Fruit fly (Drosophila melanogaster) Kc167 (cell line): ENCODE data around the gene CG12502.

ENCODE experiments used
- Myc ChIP-seq: fragments of >200 bp; optimal IDR thresholded peaks from 2 replicates; lab custom pipeline; 2017; ENCODE audit warnings: missing external identifiers
- Sin3A ChIP-seq: fragments of >200 bp; optimal IDR thresholded peaks from 2 replicates; lab custom pipeline; 2018; ENCODE audit warnings: missing external identifiers
- h ChIP-seq: fragments of >200 bp; optimal IDR thresholded peaks from 3 replicates; lab custom pipeline; 2018; ENCODE audit warnings: missing external identifiers
- insv ChIP-seq: fragments of >200 bp; optimal IDR thresholded peaks from 3 replicates; lab custom pipeline; 2018; ENCODE audit warnings: missing external identifiers
- psq ChIP-seq: fragments of >200 bp; optimal IDR thresholded peaks from 2 replicates; lab custom pipeline; 2017; ENCODE audit warnings: missing external identifiers
- ttk ChIP-seq: sonication (Bioruptor generic); optimal IDR thresholded peaks from 2 replicates; lab custom pipeline; 2017; ENCODE audit warnings: missing external identifiers

Gene CG12502

dm6 chr3L:875416-876011, 10.3 kb downstream of the CG12502 start:
- no peak for TF ChIP-seq Sin3A (lab: Kevin White, UChicago)
- TF ChIP-seq insv (lab: Kevin White, UChicago): no peak
- TF ChIP-seq Myc (lab: Kevin White, UChicago): no peak
- no peak for TF ChIP-seq h
- no peak for TF ChIP-seq ttk
- no peak for TF ChIP-seq psq (lab: Kevin White, UChicago)

dm6 chr3L:876087-876486, 10.9 kb downstream of the CG12502 start:
- no peak for TF ChIP-seq Sin3A (lab: Kevin White, UChicago)

dm6 chr3L:876656-877055, 11.5 kb downstream of the CG12502 start:
- TF ChIP-seq insv (lab: Kevin White, UChicago) (no peak), ttk (no peak), psq (lab: Kevin White, UChicago) (no peak), h (no peak), Myc (lab: Kevin White, UChicago) (no peak), Sin3A (lab: Kevin White, UChicago) (no peak)

- TF ChIP-seq insv (lab: Kevin White, UChicago): no peak
- no peak for TF ChIP-seq Myc (lab: Kevin White, UChicago)
- no peak for TF ChIP-seq ttk
- no peak for TF ChIP-seq psq (lab: Kevin White, UChicago)
- TF ChIP-seq h: no peak
- TF ChIP-seq Sin3A (lab: Kevin White, UChicago): no peak
Measured at dm6 chr3L:880851-881250, 15.7 kb downstream of the CG12502 start.

dm6 chr3L:881496-882235, 16.5 kb downstream of the CG12502 start, which contains the start of gene CG13907:
CG13907 (minus strand) TSS chr3L:882013.
- no peak for TF ChIP-seq ttk
- no peak for TF ChIP-seq h
- TF ChIP-seq psq (lab: Kevin White, UChicago): no peak
- no peak for TF ChIP-seq Sin3A (lab: Kevin White, UChicago)
- no peak for TF ChIP-seq Myc (lab: Kevin White, UChicago)
- TF ChIP-seq insv (lab: Kevin White, UChicago): no peak

dm6 chr3L:882236-882891, 17.2 kb downstream of the CG12502 start:
- no peak for TF ChIP-seq psq (lab: Kevin White, UChicago)
- TF ChIP-seq insv (lab: Kevin White, UChicago): no peak
- no peak for TF ChIP-seq Sin3A (lab: Kevin White, UChicago)
- TF ChIP-seq ttk: no peak
- no peak for TF ChIP-seq Myc (lab: Kevin White, UChicago)
- no peak for TF ChIP-seq h

- TF ChIP-seq psq (lab: Kevin White, UChicago): no peak
- no peak for TF ChIP-seq Myc (lab: Kevin White, UChicago)
Measured at dm6 chr3L:882892-883255, 17.7 kb downstream of the CG12502 start.

- TF ChIP-seq Myc (lab: Kevin White, UChicago) (no peak), ttk (no peak), insv (lab: Kevin White, UChicago) (no peak), psq (lab: Kevin White, UChicago) (no peak), Sin3A (lab: Kevin White, UChicago) (no peak), h (no peak)
Measured at dm6 chr3L:883786-884185, 18.6 kb downstream of the CG12502 start.

- no peak for TF ChIP-seq h
- no peak for TF ChIP-seq ttk
- no peak for TF ChIP-seq Sin3A (lab: Kevin White, UChicago)
- no peak for TF ChIP-seq psq (lab: Kevin White, UChicago)
- TF ChIP-seq Myc (lab: Kevin White, UChicago): no peak
- no peak for TF ChIP-seq insv (lab: Kevin White, UChicago)
Measured at dm6 chr3L:884239-884638, 19.0 kb downstream of the CG12502 start.

dm6 chr3L:885006-885405, 19.8 kb downstream of the CG12502 start:
- TF ChIP-seq insv (lab: Kevin White, UChicago) (no peak), Myc (lab: Kevin White, UChicago) (no peak), psq (lab: Kevin White, UChicago) (no peak), ttk (no peak), h (no peak), Sin3A (lab: Kevin White, UChicago) (no peak)

- no peak for TF ChIP-seq Sin3A (lab: Kevin White, UChicago)
- TF ChIP-seq insv (lab: Kevin White, UChicago): no peak
- TF ChIP-seq Myc (lab: Kevin White, UChicago): no peak
- TF ChIP-seq h: no peak
Measured at dm6 chr3L:885624-886257, 20.5 kb downstream of the CG12502 start.

dm6 chr3L:887423-888097, 22.4 kb downstream of the CG12502 start:
- TF ChIP-seq psq (lab: Kevin White, UChicago): no peak
- no peak for TF ChIP-seq insv (lab: Kevin White, UChicago)
- TF ChIP-seq Myc (lab: Kevin White, UChicago): no peak
- TF ChIP-seq h: no peak
- no peak for TF ChIP-seq ttk
- no peak for TF ChIP-seq Sin3A (lab: Kevin White, UChicago)
